Worm (Caenorhabditis elegans): ENCODE measurements around the gene ZK1248.17.

ZK1248.17 gene

ce11 chrII:5863893-5864292 is 18.6 kb upstream of the ZK1248.17 start, which contains the start of gene tag-234:
TSS of gene tag-234 (plus strand) at chrII:5864193.
- TF ChIP-seq elt-2 (tag; optimal IDR thresholded peaks at IDR 0.05) (peak; percentile 2), unc-130 (tag; optimal IDR thresholded peaks at IDR 0.05) (no peak)

- no peak for TF ChIP-seq tbx-2 (tag; optimal IDR thresholded peaks at IDR 0.05)
- no peak for TF ChIP-seq zip-4 (GFP tag; optimal IDR thresholded peaks at IDR 0.05)
- TF ChIP-seq lin-14 (GFP tag; optimal IDR thresholded peaks at IDR 0.05) = peak; percentile 49
Measured at ce11 chrII:5860621-5861020, 15.3 kb upstream of the ZK1248.17 start.

ce11 chrII:5858322-5858721 is 13.0 kb upstream of the ZK1248.17 start, which contains the start of gene F55C12.4:
TSS of gene F55C12.4 (minus strand) at chrII:5858422.
- no peak for TF ChIP-seq fkh-4 (tag; optimal IDR thresholded peaks at IDR 0.05; ENCODE audit: borderline replicate concordance)
- TF ChIP-seq ces-1 (GFP tag; optimal IDR thresholded peaks at IDR 0.05) = no peak
- TF ChIP-seq efl-1 (optimal IDR thresholded peaks at IDR 0.05) = no peak
- TF ChIP-seq efl-1 (GFP tag; optimal IDR thresholded peaks at IDR 0.05 in 1 of 2) = no peak
- TF ChIP-seq zag-1 (tag; optimal IDR thresholded peaks at IDR 0.05) = no peak
- TF ChIP-seq dpl-1 (GFP tag; optimal IDR thresholded peaks at IDR 0.05) = no peak
- TF ChIP-seq lin-14 (GFP tag; optimal IDR thresholded peaks at IDR 0.05) = peak; percentile 33
- TF ChIP-seq isw-1 (GFP tag; IDR thresholded peaks at IDR 0.05) = no peak
- TF ChIP-seq efl-3 (GFP tag; optimal IDR thresholded peaks at IDR 0.05) = no peak
- no peak for TF ChIP-seq C34B4.2 (tag; optimal IDR thresholded peaks at IDR 0.05)

ce11 chrII:5854122-5854521 is 8.8 kb upstream of the ZK1248.17 start, which contains the start of gene H41C03.1:
TSS of gene H41C03.1 (plus strand) at chrII:5854422.
- TF ChIP-seq lin-14 (GFP tag; optimal IDR thresholded peaks at IDR 0.05) (peak; percentile 17), efl-1 (optimal IDR thresholded peaks at IDR 0.05) (no peak), efl-1 (GFP tag; optimal IDR thresholded peaks at IDR 0.05 in 1 of 2) (no peak), blmp-1 (tag; optimal IDR thresholded peaks at IDR 0.05) (peak; percentile 17), fkh-4 (tag; optimal IDR thresholded peaks at IDR 0.05; ENCODE audit: borderline replicate concordance) (no peak)

ce11 chrII:5853261-5853660 is 7.9 kb upstream of the ZK1248.17 start:
- TF ChIP-seq nhr-85 (tag) = peak; percentile 55
- no peak for TF ChIP-seq sptf-1 (tag; optimal IDR thresholded peaks at IDR 0.05)
- no peak for TF ChIP-seq hlh-17 (GFP tag; optimal IDR thresholded peaks at IDR 0.05; ENCODE audit: borderline replicate concordance)
- TF ChIP-seq elt-3 (tag; optimal IDR thresholded peaks at IDR 0.05) = peak in 2 of 6 experiments; percentile 51 to 80
- peak; percentile 73 for TF ChIP-seq blmp-1 (tag; optimal IDR thresholded peaks at IDR 0.05)
- no peak for TF ChIP-seq ceh-90 (tag; optimal IDR thresholded peaks at IDR 0.05)
- TF ChIP-seq efl-1 (optimal IDR thresholded peaks at IDR 0.05) = no peak
- TF ChIP-seq efl-1 (GFP tag; optimal IDR thresholded peaks at IDR 0.05 in 1 of 2) = no peak
- no peak for TF ChIP-seq egl-27 (tag; optimal IDR thresholded peaks at IDR 0.05)

ce11 chrII:5852007-5852406 is 6.7 kb upstream of the ZK1248.17 start, which contains the start of gene H41C03.2:
TSS of gene H41C03.2 (minus strand) at chrII:5852107.
- TF ChIP-seq fkh-8 (tag; optimal IDR thresholded peaks at IDR 0.05) (peak; percentile 25), isw-1 (GFP tag; IDR thresholded peaks at IDR 0.05) (no peak)

ce11 chrII:5846181-5846580 is 840 bp upstream of the ZK1248.17 start:
- TF ChIP-seq elt-2 (tag; optimal IDR thresholded peaks at IDR 0.05) (peak; percentile 22), sptf-1 (tag; optimal IDR thresholded peaks at IDR 0.05) (no peak), tbx-2 (tag; optimal IDR thresholded peaks at IDR 0.05) (no peak), hlh-4 (tag; optimal IDR thresholded peaks at IDR 0.05) (no peak), lin-14 (GFP tag; optimal IDR thresholded peaks at IDR 0.05) (no peak), blmp-1 (tag; optimal IDR thresholded peaks at IDR 0.05) (no peak), efl-1 (optimal IDR thresholded peaks at IDR 0.05) (no peak), efl-1 (GFP tag; optimal IDR thresholded peaks at IDR 0.05 in 1 of 2) (peak in 1 of 2 experiments; percentile 27), egl-27 (tag; optimal IDR thresholded peaks at IDR 0.05) (no peak), ceh-8 (GFP tag; optimal IDR thresholded peaks at IDR 0.05) (no peak)

ce11 chrII:5844694-5845129 is 629 bp downstream of the ZK1248.17 start:
- TF ChIP-seq mab-9 (GFP tag; IDR thresholded peaks at IDR 0.05) (peak; percentile 99), nhr-12 (tag; optimal IDR thresholded peaks at IDR 0.05) (peak; percentile 80), nhr-71 (tag; optimal IDR thresholded peaks at IDR 0.05) (peak; percentile 100), fos-1 (tag; optimal IDR thresholded peaks at IDR 0.05) (peak; percentile 98), nhr-84 (tag; optimal IDR thresholded peaks at IDR 0.05) (peak; percentile 85), efl-1 (optimal IDR thresholded peaks at IDR 0.05) (peak; percentile 92), efl-1 (GFP tag; optimal IDR thresholded peaks at IDR 0.05 in 1 of 2) (peak; percentile 77 to 98), jun-1 (tag; optimal IDR thresholded peaks at IDR 0.05) (peak; percentile 98), lin-15B (tag; optimal IDR thresholded peaks at IDR 0.05) (peak; percentile 74), hlh-17 (GFP tag; optimal IDR thresholded peaks at IDR 0.05; ENCODE audit: borderline replicate concordance) (peak; percentile 49), unc-62 (GFP tag; optimal IDR thresholded peaks at IDR 0.05) (no peak), nhr-76 (tag; optimal IDR thresholded peaks at IDR 0.05) (peak; percentile 80), unc-30 (tag; optimal IDR thresholded peaks at IDR 0.05) (peak; percentile 82), nhr-47 (tag; optimal IDR thresholded peaks at IDR 0.05) (peak; percentile 100), hpl-2 (GFP tag; optimal IDR thresholded peaks at IDR 0.05) (peak; percentile 99), unc-130 (tag; optimal IDR thresholded peaks at IDR 0.05) (peak; percentile 98)

Measured in whole organism, L1 larva.